Fruit fly (Drosophila melanogaster) whole organism, pupa: ENCODE results near the gene CG8135.

Experiments used
- CG10348 ChIP-seq: fragments of 200-800 bp; sonication (Bioruptor generic); IDR thresholded peaks from 2 replicates; pipeline ENCODE4 v1.3.6; 2022; ENCODE audit warnings: missing biosample characterization, missing genetic modification characterization
- CG12605 ChIP-seq: fragments of 200-800 bp; sonication (Bioruptor generic); IDR thresholded peaks from 2 replicates; pipeline ENCODE4 v1.3.6; 2022; ENCODE audit warnings: missing biosample characterization, missing genetic modification characterization
- CG13204 ChIP-seq: fragments of 200-800 bp; sonication (Bioruptor generic); optimal IDR thresholded peaks from 2 replicates; lab custom pipeline; 2018; ENCODE audit warnings: missing biosample characterization, mild to moderate bottlenecking, missing genetic modification characterization, moderate library complexity
- CG14655 ChIP-seq: fragments of 200-800 bp; sonication (Bioruptor generic); optimal IDR thresholded peaks from 3 replicates; lab custom pipeline; 2017; ENCODE audit warnings: mild to moderate bottlenecking, missing biosample characterization, missing genetic modification reagents, missing genetic modification characterization
- CG15710 ChIP-seq: fragments of 200-800 bp; sonication (Bioruptor generic); optimal IDR thresholded peaks from 2 replicates; lab custom pipeline; 2018; ENCODE audit warnings: missing biosample characterization, mild to moderate bottlenecking, missing genetic modification characterization, moderate library complexity
- CG17806 ChIP-seq: fragments of 200-800 bp; sonication (Bioruptor generic); optimal IDR thresholded peaks from 2 replicates; lab custom pipeline; 2018; ENCODE audit warnings: missing biosample characterization, mild to moderate bottlenecking, missing genetic modification characterization, moderate library complexity
- CG32121 ChIP-seq: fragments of 200-800 bp; sonication (Bioruptor generic); IDR thresholded peaks from 2 replicates; pipeline ENCODE4 v1.3.6; 2022; ENCODE audit warnings: missing biosample characterization, missing genetic modification characterization
- CG34367 ChIP-seq: fragments of 200-800 bp; sonication (Bioruptor generic); optimal IDR thresholded peaks from 2 replicates; lab custom pipeline; 2018; ENCODE audit warnings: missing biosample characterization, mild to moderate bottlenecking, missing genetic modification characterization
- CG4496 ChIP-seq: fragments of 200-800 bp; sonication (Bioruptor generic); IDR thresholded peaks from 3 replicates; pipeline ENCODE4 v1.3.6; 2022; ENCODE audit warnings: missing biosample characterization, missing genetic modification characterization
- CG8159 ChIP-seq: fragments of 200-800 bp; sonication (Bioruptor generic); optimal IDR thresholded peaks from 3 replicates; lab custom pipeline; 2018; ENCODE audit warnings: missing biosample characterization, mild to moderate bottlenecking, missing genetic modification characterization, moderate library complexity
- CG8301 ChIP-seq: fragments of 200-800 bp; sonication (Bioruptor generic); optimal IDR thresholded peaks from 2 replicates; lab custom pipeline; 2018; ENCODE audit warnings: missing biosample characterization, mild to moderate bottlenecking, missing genetic modification characterization
- CG9948 ChIP-seq: fragments of 200-800 bp; sonication (Bioruptor generic); optimal IDR thresholded peaks from 2 replicates; lab custom pipeline; 2018; ENCODE audit warnings: missing biosample characterization, mild to moderate bottlenecking, missing genetic modification characterization, moderate library complexity
- D1 ChIP-seq: fragments of 200-800 bp; sonication (Bioruptor generic); optimal IDR thresholded peaks from 2 replicates; lab custom pipeline; 2018; ENCODE audit warnings: missing biosample characterization, mild to moderate bottlenecking, missing genetic modification characterization, moderate library complexity
- EcR ChIP-seq: fragments of 200-800 bp; sonication (Bioruptor generic); optimal IDR thresholded peaks from 3 replicates; lab custom pipeline; 2019; ENCODE audit warnings: missing biosample characterization, missing genetic modification characterization, mild to moderate bottlenecking, moderate library complexity, missing genetic modification reagents
- Ets98B ChIP-seq: fragments of 200-800 bp; sonication (Bioruptor generic); IDR thresholded peaks from 2 replicates; pipeline ENCODE4 v1.3.6; 2022; ENCODE audit warnings: missing biosample characterization, missing genetic modification characterization
- Pif1A ChIP-seq: fragments of 200-800 bp; sonication (Bioruptor generic); optimal IDR thresholded peaks from 3 replicates; lab custom pipeline; 2016; ENCODE audit warnings: missing biosample characterization, missing genetic modification characterization
- Pif1B ChIP-seq: fragments of 200-800 bp; sonication (Bioruptor generic); optimal IDR thresholded peaks from 3 replicates; lab custom pipeline; 2016; ENCODE audit warnings: missing biosample characterization, missing genetic modification characterization
- Snoo ChIP-seq: fragments of 200-800 bp; sonication (Bioruptor generic); optimal IDR thresholded peaks from 3 replicates; lab custom pipeline; 2017; ENCODE audit warnings: missing biosample characterization, mild to moderate bottlenecking, missing genetic modification characterization, inconsistent platforms
- fd96Ca ChIP-seq: fragments of 200-800 bp; sonication (Bioruptor generic); IDR thresholded peaks from 3 replicates; pipeline ENCODE4 v1.3.6; 2022; ENCODE audit warnings: missing biosample characterization, missing genetic modification characterization
- gl ChIP-seq: fragments of 200-800 bp; sonication (Bioruptor generic); optimal IDR thresholded peaks from 2 replicates; lab custom pipeline; 2018; ENCODE audit warnings: missing biosample characterization, mild to moderate bottlenecking, missing genetic modification characterization
- rn ChIP-seq: fragments of 200-800 bp; sonication (Bioruptor generic); IDR thresholded peaks from 2 replicates; pipeline ENCODE4 v1.3.6; 2022; ENCODE audit warnings: missing biosample characterization, missing genetic modification characterization

The CG8135 gene

DNA sequence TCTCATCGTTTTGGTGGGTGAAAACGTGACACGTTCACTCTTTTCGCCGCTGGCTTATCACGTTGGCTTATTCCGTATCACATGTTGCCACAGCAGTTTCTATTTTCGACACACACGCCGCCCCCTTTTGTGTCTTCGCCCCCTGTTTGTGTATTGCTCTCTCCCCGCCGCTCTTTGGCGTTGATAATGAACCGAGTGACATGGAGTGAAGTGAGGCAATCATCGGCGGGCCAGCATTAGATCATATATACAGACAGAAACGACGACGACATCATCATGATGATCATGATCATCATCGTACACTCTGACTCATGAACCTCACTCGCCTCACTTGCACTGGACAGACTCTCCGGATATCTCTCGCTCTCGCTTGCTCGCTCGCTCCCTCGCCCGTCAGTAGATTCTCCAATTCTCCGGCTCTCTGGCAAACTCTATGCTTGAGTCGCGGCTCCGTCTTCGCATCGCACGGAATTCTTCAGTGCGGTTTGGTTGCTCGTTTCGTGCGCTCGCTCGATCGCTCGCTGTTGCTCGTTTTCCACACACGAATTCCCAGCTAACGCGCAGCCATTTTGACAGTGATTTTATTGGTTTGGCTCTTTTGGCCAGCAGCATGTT is 32.3 kb downstream of the CG8135 start:
- TF ChIP-seq CG9948 (no peak), Ets98B (GFP tag; lab: Robert Waterston, UW) (peak; percentile 7; the same call in 1 of the 2 replicates), CG17806 (tag; lab: Kevin White, UChicago) (no peak), CG4496 (0 out of 3 replicates have a peak, but pooled peaks have one; percentile 41), Pif1B (GFP tag; lab: Kevin White, UChicago) (no peak), CG34367 (tag; lab: Kevin White, UChicago) (no peak), CG8159 (tag; lab: Kevin White, UChicago) (no peak), rn (GFP tag; lab: Robert Waterston, UW) (no peak)
- TF ChIP-seq, all 21 proteins: peak for 2

- TF ChIP-seq Ets98B (GFP tag; lab: Robert Waterston, UW) = no peak
- no peak for TF ChIP-seq CG32121 (GFP tag; lab: Robert Waterston, UW)
These were observed 33.4 kb downstream of the CG8135 start for dm6 chr3R:9437618-9438017.

dm6 chr3R:9441134-9441533 is 36.9 kb downstream of the CG8135 start:
- TF ChIP-seq CG9948 (no peak), fd96Ca (GFP tag; lab: Robert Waterston, UW) (no peak), Pif1A (GFP tag; lab: Kevin White, UChicago) (no peak), CG32121 (GFP tag; lab: Robert Waterston, UW) (no peak), gl (tag; lab: Kevin White, UChicago) (no peak), CG10348 (no peak), Snoo (tag; lab: Kevin White, UChicago) (no peak), CG4496 (no peak), CG8301 (tag; lab: Kevin White, UChicago) (no peak), CG15710 (no peak), Pif1B (GFP tag; lab: Kevin White, UChicago) (no peak), Ets98B (GFP tag; lab: Robert Waterston, UW) (no peak), rn (GFP tag; lab: Robert Waterston, UW) (no peak), CG34367 (tag; lab: Kevin White, UChicago) (no peak), D1 (tag; lab: Kevin White, UChicago) (no peak)

DNA sequence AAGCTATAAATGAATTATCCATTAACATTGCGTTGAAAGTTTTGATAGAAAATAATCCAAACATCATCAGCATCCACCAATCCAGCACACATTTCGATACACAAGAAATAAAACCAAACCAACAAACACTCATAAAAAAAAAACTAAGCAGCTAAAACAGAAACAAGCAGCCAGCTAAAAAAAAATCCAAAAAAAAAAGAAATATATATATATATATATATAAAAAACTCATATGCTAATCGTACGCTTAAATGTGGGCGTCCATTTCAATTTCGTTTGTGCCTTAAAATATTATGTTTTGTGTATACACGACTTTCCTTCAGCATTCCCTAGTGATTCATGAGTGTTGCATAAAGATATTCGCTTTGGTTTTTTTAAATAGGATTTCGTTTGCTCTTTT is 37.8 kb downstream of the CG8135 start:
- TF ChIP-seq EcR (GFP tag; lab: Kevin White, UChicago) (no peak), Pif1B (GFP tag; lab: Kevin White, UChicago) (no peak), CG34367 (tag; lab: Kevin White, UChicago) (no peak), CG12605 (GFP tag; lab: Robert Waterston, UW) (no peak), Snoo (tag; lab: Kevin White, UChicago) (no peak), rn (GFP tag; lab: Robert Waterston, UW) (no peak), D1 (tag; lab: Kevin White, UChicago) (no peak)

- TF ChIP-seq CG32121 (GFP tag; lab: Robert Waterston, UW) = no peak
- no peak for TF ChIP-seq Ets98B (GFP tag; lab: Robert Waterston, UW)
- no peak for TF ChIP-seq CG13204 (GFP tag; lab: Kevin White, UChicago)
- TF ChIP-seq CG12605 (GFP tag; lab: Robert Waterston, UW) = no peak
- no peak for TF ChIP-seq CG34367 (tag; lab: Kevin White, UChicago)
- TF ChIP-seq CG10348 = no peak
- no peak for TF ChIP-seq Snoo (tag; lab: Kevin White, UChicago)
- no peak for TF ChIP-seq Pif1B (GFP tag; lab: Kevin White, UChicago)
- TF ChIP-seq CG14655 (GFP tag; lab: Kevin White, UChicago) = no peak
These were observed 44.1 kb downstream of the CG8135 start for dm6 chr3R:9448320-9448719.

dm6 chr3R:9450672-9451071 is 46.5 kb downstream of the CG8135 start:
- no peak for TF ChIP-seq D1 (tag; lab: Kevin White, UChicago)
- TF ChIP-seq fd96Ca (GFP tag; lab: Robert Waterston, UW) = no peak
- TF ChIP-seq CG10348 = no peak
- TF ChIP-seq Ets98B (GFP tag; lab: Robert Waterston, UW) = no peak
- no peak for TF ChIP-seq CG8301 (tag; lab: Kevin White, UChicago)
- no peak for TF ChIP-seq CG15710
- TF ChIP-seq CG8159 (tag; lab: Kevin White, UChicago) = no peak
- TF ChIP-seq gl (tag; lab: Kevin White, UChicago) = no peak
- TF ChIP-seq Pif1A (GFP tag; lab: Kevin White, UChicago) = no peak
- TF ChIP-seq rn (GFP tag; lab: Robert Waterston, UW) = no peak
- TF ChIP-seq CG13204 (GFP tag; lab: Kevin White, UChicago) = no peak
- TF ChIP-seq CG12605 (GFP tag; lab: Robert Waterston, UW) = no peak
- TF ChIP-seq CG34367 (tag; lab: Kevin White, UChicago) = no peak
- TF ChIP-seq Snoo (tag; lab: Kevin White, UChicago) = no peak
- no peak for TF ChIP-seq EcR (GFP tag; lab: Kevin White, UChicago)
- TF ChIP-seq, all 21 proteins: peak for 0

dm6 chr3R:9454980-9455379 is 50.8 kb downstream of the CG8135 start:
- no peak for TF ChIP-seq gl (tag; lab: Kevin White, UChicago)
- TF ChIP-seq CG15710 = no peak
- no peak for TF ChIP-seq D1 (tag; lab: Kevin White, UChicago)
- no peak for TF ChIP-seq Pif1B (GFP tag; lab: Kevin White, UChicago)
- TF ChIP-seq, all 21 proteins: peak for 0
